Worm (Caenorhabditis elegans) whole organism, mixed stage, embryonic: ENCODE data around the gene C26H9A.4.

Source experiments
- M03D4.4 ChIP-seq: sonication (generic microtip); optimal IDR thresholded peaks from 2 replicates; lab custom pipeline; 2017; ENCODE audit warnings: mild to moderate bottlenecking, missing genetic modification characterization, missing compliant biosample characterization
- bed-3 ChIP-seq: fragments of 200-800 bp; sonication (Bioruptor generic); optimal IDR thresholded peaks from 3 replicates; lab custom pipeline; 2018; ENCODE audit warnings: mild to moderate bottlenecking, missing genetic modification characterization, moderate library complexity, missing compliant biosample characterization
- blmp-1 ChIP-seq: fragments of 150-350 bp; optimal IDR thresholded peaks from 2 replicates; lab custom pipeline; 2014; ENCODE audit warnings: missing biosample characterization, missing genetic modification characterization
- ceh-39 ChIP-seq: fragments of 150-350 bp; optimal IDR thresholded peaks from 2 replicates; lab custom pipeline; 2014; ENCODE audit warnings: missing biosample characterization, missing genetic modification characterization
- ceh-43 ChIP-seq: fragments of 200-800 bp; sonication (Bioruptor generic); optimal IDR thresholded peaks from 2 replicates; lab custom pipeline; 2018; ENCODE audit warnings: mild to moderate bottlenecking, missing genetic modification characterization, moderate library complexity, missing compliant biosample characterization
- ceh-83 ChIP-seq: fragments of 200-800 bp; sonication (Bioruptor generic); optimal IDR thresholded peaks from 2 replicates; lab custom pipeline; 2018; ENCODE audit warnings: mild to moderate bottlenecking, missing genetic modification characterization, missing compliant biosample characterization
- ces-1 ChIP-seq: fragments of 150-350 bp; optimal IDR thresholded peaks from 2 replicates; lab custom pipeline; 2014; ENCODE audit warnings: missing biosample characterization, missing genetic modification reagents, missing genetic modification characterization
- cnd-1 ChIP-seq: fragments of 200-800 bp; sonication (Bioruptor generic); optimal IDR thresholded peaks from 2 replicates; lab custom pipeline; 2018; ENCODE audit warnings: mild to moderate bottlenecking, missing genetic modification characterization, missing compliant biosample characterization
- drap-1 ChIP-seq: fragments of 200-800 bp; sonication (Bioruptor generic); optimal IDR thresholded peaks from 3 replicates; lab custom pipeline; 2018; ENCODE audit warnings: mild to moderate bottlenecking, missing genetic modification characterization, missing compliant biosample characterization
- elt-1 ChIP-seq: sonication (generic microtip); optimal IDR thresholded peaks from 2 replicates; lab custom pipeline; 2017; ENCODE audit warnings: missing genetic modification characterization, mild to moderate bottlenecking, missing compliant biosample characterization, antibody characterized with exemption, moderate library complexity, borderline replicate concordance; ENCODE audit not compliant: insufficient read depth
- elt-3 ChIP-seq: fragments of 150-350 bp; optimal IDR thresholded peaks from 2 replicates; lab custom pipeline; 2014; ENCODE audit warnings: missing biosample characterization, missing genetic modification characterization
- flh-1 ChIP-seq: fragments of 200-800 bp; sonication (Bioruptor generic); optimal IDR thresholded peaks from 2 replicates; lab custom pipeline; 2018; ENCODE audit warnings: mild to moderate bottlenecking, missing genetic modification characterization, moderate library complexity, missing compliant biosample characterization
- ham-2 ChIP-seq: fragments of 200-800 bp; sonication (Bioruptor generic); optimal IDR thresholded peaks from 2 replicates; lab custom pipeline; 2018; ENCODE audit warnings: mild to moderate bottlenecking, missing genetic modification characterization, missing compliant biosample characterization
- hlh-1 ChIP-seq: fragments of 150-350 bp; optimal IDR thresholded peaks from 2 replicates; lab custom pipeline; 2014; ENCODE audit warnings: missing biosample characterization, missing genetic modification reagents, missing genetic modification characterization
- lin-13 ChIP-seq: fragments of 150-350 bp; optimal IDR thresholded peaks from 2 replicates; lab custom pipeline; 2014; ENCODE audit warnings: missing biosample characterization, missing genetic modification characterization
- lsy-2 ChIP-seq: fragments of 150-350 bp; optimal IDR thresholded peaks from 2 replicates; lab custom pipeline; 2014; ENCODE audit warnings: missing biosample characterization, missing genetic modification characterization
- mep-1 ChIP-seq: fragments of 150-350 bp; optimal IDR thresholded peaks from 2 replicates; lab custom pipeline; 2017; ENCODE audit warnings: missing biosample characterization, missing genetic modification reagents, missing genetic modification characterization, inconsistent platforms
- mls-2 ChIP-seq: sonication (generic microtip); optimal IDR thresholded peaks from 2 replicates; lab custom pipeline; 2016; ENCODE audit warnings: mild to moderate bottlenecking, missing genetic modification characterization, moderate library complexity, missing compliant biosample characterization
- nhr-12 ChIP-seq: fragments of 150-350 bp; optimal IDR thresholded peaks from 2 replicates; lab custom pipeline; 2014; ENCODE audit warnings: missing biosample characterization, missing genetic modification characterization
- nhr-2 ChIP-seq: fragments of 150-350 bp; optimal IDR thresholded peaks from 2 replicates; lab custom pipeline; 2014; ENCODE audit warnings: missing biosample characterization, missing genetic modification characterization
- nhr-28 ChIP-seq: fragments of 150-350 bp; optimal IDR thresholded peaks from 2 replicates; lab custom pipeline; 2014; ENCODE audit warnings: missing biosample characterization, missing genetic modification characterization
- nhr-76 ChIP-seq: sonication (generic microtip); optimal IDR thresholded peaks from 2 replicates; lab custom pipeline; 2017; ENCODE audit warnings: missing biosample characterization, missing genetic modification characterization
- pha-4 ChIP-seq: fragments of 150-350 bp; optimal IDR thresholded peaks from 2 replicates; lab custom pipeline; 2018; ENCODE audit warnings: missing biosample characterization, missing genetic modification reagents, missing genetic modification characterization
- sem-2 ChIP-seq: fragments of 200-800 bp; sonication (Bioruptor generic); optimal IDR thresholded peaks from 2 replicates; lab custom pipeline; 2018; ENCODE audit warnings: mild to moderate bottlenecking, missing genetic modification characterization, missing compliant biosample characterization
- snpc-4 ChIP-seq: fragments of 150-350 bp; optimal IDR thresholded peaks from 2 replicates; lab custom pipeline; 2014; ENCODE audit warnings: missing biosample characterization, missing genetic modification characterization
- sptf-1 ChIP-seq: sonication (generic microtip); optimal IDR thresholded peaks from 2 replicates; lab custom pipeline; 2017; ENCODE audit warnings: mild to moderate bottlenecking, missing genetic modification characterization, moderate library complexity, missing compliant biosample characterization
- tbx-8 ChIP-seq: fragments of 200-800 bp; sonication (Bioruptor generic); optimal IDR thresholded peaks from 2 replicates; lab custom pipeline; 2018; ENCODE audit warnings: mild to moderate bottlenecking, missing genetic modification characterization, moderate library complexity, missing compliant biosample characterization
- unc-120 ChIP-seq: sonication (generic microtip); optimal IDR thresholded peaks from 2 replicates; lab custom pipeline; 2017; ENCODE audit warnings: missing genetic modification characterization, missing compliant biosample characterization; ENCODE audit not compliant: poor library complexity, severe bottlenecking
- unc-39 ChIP-seq: fragments of 150-350 bp; optimal IDR thresholded peaks from 2 replicates; lab custom pipeline; 2014; ENCODE audit warnings: missing biosample characterization, missing genetic modification characterization
- unc-62 ChIP-seq: fragments of 150-350 bp; optimal IDR thresholded peaks from 2 replicates; lab custom pipeline; 2014; ENCODE audit warnings: missing biosample characterization, missing genetic modification reagents, missing genetic modification characterization
- zip-8 ChIP-seq: fragments of 150-350 bp; optimal IDR thresholded peaks from 2 replicates; lab custom pipeline; 2014; ENCODE audit warnings: missing biosample characterization, missing genetic modification characterization
- ztf-11 ChIP-seq: fragments of 150-350 bp; optimal IDR thresholded peaks from 2 replicates; lab custom pipeline; 2014; ENCODE audit warnings: missing biosample characterization, missing genetic modification characterization

Gene C26H9A.4

DNA sequence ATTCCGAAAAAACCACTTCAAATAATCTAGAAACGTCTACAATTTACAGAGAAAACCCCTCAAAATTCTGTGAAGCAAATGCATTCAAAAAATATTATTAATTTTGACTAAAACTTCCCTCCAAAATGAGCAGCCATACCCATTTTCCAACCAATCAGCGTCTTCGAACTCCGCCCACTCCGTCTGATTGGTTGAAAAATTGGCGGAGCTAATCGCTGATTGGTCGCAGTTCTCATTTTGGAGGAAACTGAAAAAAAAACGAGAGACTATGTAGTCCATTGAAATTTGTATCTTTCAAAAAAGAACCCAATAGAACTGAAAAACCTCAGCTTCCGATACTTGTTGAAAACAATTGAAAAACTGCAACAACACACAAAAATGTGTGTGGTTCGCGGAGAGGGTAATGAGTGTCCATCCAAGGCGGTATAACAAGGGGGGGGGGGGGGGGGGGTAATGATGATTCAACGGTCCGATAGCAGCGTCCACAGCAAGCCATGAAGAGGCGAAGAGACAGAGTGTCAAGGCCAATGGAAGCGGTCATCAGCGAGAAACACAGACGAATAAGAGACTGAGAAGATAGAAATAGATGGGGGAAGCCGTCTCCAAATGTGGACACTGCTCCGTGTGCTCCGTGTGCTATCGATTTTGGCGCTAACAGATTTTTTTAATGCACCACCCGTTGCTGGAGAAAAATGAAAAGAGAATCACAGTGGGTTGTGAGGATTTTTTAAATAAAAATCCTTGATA is 36.1 kb upstream of the C26H9A.4 start:
- TF ChIP-seq zip-8 (tag; lab: Kevin White, UChicago) (no peak), nhr-76 (tag; lab: Kevin White, UChicago) (no peak), ceh-43 (no peak), hlh-1 (tag; lab: Kevin White, UChicago) (no peak), cnd-1 (peak; percentile 11), elt-3 (tag; lab: Kevin White, UChicago) (no peak), tbx-8 (GFP tag; lab: Kevin White, UChicago) (no peak), M03D4.4 (no peak), ces-1 (GFP tag; lab: Kevin White, UChicago) (peak; percentile 7), nhr-2 (no peak), ceh-39 (tag; lab: Kevin White, UChicago) (no peak), ztf-11 (no peak), drap-1 (no peak), ceh-83 (no peak), pha-4 (no peak), lin-13 (tag; lab: Kevin White, UChicago) (no peak), flh-1 (GFP tag; lab: Kevin White, UChicago) (no peak), sptf-1 (tag; lab: Kevin White, UChicago) (peak; percentile 59), ham-2 (GFP tag; lab: Kevin White, UChicago) (peak; percentile 95), nhr-12 (no peak), unc-120 (tag; lab: Kevin White, UChicago) (no peak), mep-1 (tag; lab: Kevin White, UChicago) (no peak), mls-2 (peak; percentile 82), unc-62 (GFP tag; lab: Kevin White, UChicago) (no peak), unc-39 (tag; lab: Kevin White, UChicago) (no peak), snpc-4 (tag; lab: Kevin White, UChicago) (no peak), sem-2 (no peak), lsy-2 (tag; lab: Kevin White, UChicago) (no peak), elt-1 (tag; lab: Kevin White, UChicago) (no peak)

DNA sequence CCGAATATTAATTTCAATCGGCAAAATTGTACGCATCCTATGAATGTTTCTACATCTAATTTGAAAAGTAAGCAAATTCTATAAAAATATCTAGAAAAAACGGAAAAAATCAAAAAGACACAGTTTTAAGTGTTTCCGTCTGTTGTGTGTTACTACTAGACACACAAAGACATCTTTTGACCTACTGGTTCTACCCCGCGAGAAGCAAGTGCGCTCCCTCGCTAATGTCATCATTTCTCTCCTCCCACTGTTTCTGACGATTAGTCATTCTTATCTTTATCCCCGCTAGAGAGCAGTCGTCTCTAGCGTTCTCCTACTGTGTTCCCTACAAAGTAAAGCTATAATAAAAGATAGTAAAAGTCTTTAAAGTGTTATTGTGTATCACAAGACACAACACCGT is 35.3 kb upstream of the C26H9A.4 start:
- TF ChIP-seq ham-2 (GFP tag; lab: Kevin White, UChicago), result no peak
- TF ChIP-seq nhr-2, result no peak
- no peak for TF ChIP-seq nhr-12
- no peak for TF ChIP-seq bed-3
- no peak for TF ChIP-seq nhr-28 (tag; lab: Kevin White, UChicago)
- TF ChIP-seq, all 35 proteins: peak for 0

DNA sequence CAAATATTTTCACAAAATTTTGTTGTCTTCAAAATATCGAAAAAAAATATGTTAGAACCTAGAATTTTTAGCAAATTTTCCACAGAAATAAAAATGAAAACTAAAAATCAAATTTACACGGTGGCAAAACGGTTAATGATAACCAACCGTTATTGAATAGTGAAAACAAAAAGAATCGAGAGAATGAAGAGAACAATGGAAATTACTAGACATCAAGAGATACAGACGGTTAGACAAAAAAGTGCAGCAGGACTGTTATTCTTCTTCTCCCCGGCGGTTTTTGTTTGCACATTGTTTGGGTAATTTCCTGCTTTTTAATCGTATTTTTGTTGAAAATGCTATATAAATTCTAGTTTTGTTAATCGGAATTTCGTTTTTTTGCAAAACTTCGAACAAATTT is 34.3 kb upstream of the C26H9A.4 start:
- TF ChIP-seq unc-62 (GFP tag; lab: Kevin White, UChicago) (no peak), ceh-83 (no peak), unc-120 (tag; lab: Kevin White, UChicago) (no peak), lsy-2 (tag; lab: Kevin White, UChicago) (no peak), unc-39 (tag; lab: Kevin White, UChicago) (no peak), ham-2 (GFP tag; lab: Kevin White, UChicago) (no peak)

DNA sequence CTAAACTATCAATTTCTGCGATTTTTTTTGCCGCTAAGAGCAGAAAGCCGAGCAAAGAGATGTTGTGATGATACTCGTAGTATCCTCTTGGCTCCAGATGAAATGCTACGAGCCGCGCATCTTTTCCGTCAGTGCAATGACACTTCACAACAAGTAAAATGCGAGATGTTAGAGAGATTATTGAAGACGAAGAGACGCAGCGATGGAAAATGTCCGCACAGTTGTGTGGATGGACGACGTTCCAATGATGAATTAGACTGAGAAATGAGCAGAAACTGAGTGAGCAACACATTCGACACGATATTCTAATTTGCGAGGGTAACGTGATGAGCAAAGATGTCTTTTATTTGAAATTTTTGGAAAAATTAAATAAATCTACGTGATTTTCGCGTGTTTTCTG is 32.3 kb upstream of the C26H9A.4 start:
- TF ChIP-seq unc-62 (GFP tag; lab: Kevin White, UChicago) (peak; percentile 54), snpc-4 (tag; lab: Kevin White, UChicago) (no peak), blmp-1 (tag; lab: Kevin White, UChicago) (no peak), hlh-1 (tag; lab: Kevin White, UChicago) (peak; percentile 84), ces-1 (GFP tag; lab: Kevin White, UChicago) (no peak), nhr-12 (no peak), unc-120 (tag; lab: Kevin White, UChicago) (no peak), nhr-28 (tag; lab: Kevin White, UChicago) (no peak), elt-1 (tag; lab: Kevin White, UChicago) (no peak)
